Fruit fly (Drosophila melanogaster) whole organism, embryonic: ENCODE measurements around the gene CG14273.

Experiments used
- Awh ChIP-seq: fragments of 200-800 bp; sonication (Bioruptor generic); IDR thresholded peaks from 2 replicates; pipeline ENCODE4, ENCODE4 v1.3.6; 2022; ENCODE audit warnings: missing biosample characterization, missing genetic modification characterization
- CG12299 ChIP-seq: fragments of 200-800 bp; sonication (Bioruptor generic); optimal IDR thresholded peaks from 2 replicates; lab custom pipeline; 2018; ENCODE audit warnings: missing biosample characterization, mild to moderate bottlenecking, missing genetic modification characterization
- CG34376 ChIP-seq: fragments of 200-800 bp; sonication (Bioruptor generic); optimal IDR thresholded peaks from 2 replicates; lab custom pipeline; 2018; ENCODE audit warnings: missing biosample characterization, mild to moderate bottlenecking, missing genetic modification characterization
- H15 ChIP-seq: fragments of 200-800 bp; sonication (Bioruptor generic); IDR thresholded peaks from 3 replicates; pipeline ENCODE4 v1.3.6; 2022; ENCODE audit warnings: missing biosample characterization, missing genetic modification characterization
- Hr78 ChIP-seq, 2 experiments: fragments of 200-800 bp in 1 of 2; fragments of >200 bp in 1 of 2; sonication (Bioruptor generic) in 1 of 2; optimal IDR thresholded peaks; 2 replicates each; lab custom pipeline; 2017 to 2019; ENCODE audit warnings: missing biosample characterization in 2 of 2, missing genetic modification characterization in 2 of 2, mild to moderate bottlenecking in 1 of 2, moderate library complexity in 1 of 2
- Hsf ChIP-seq: fragments of 200-800 bp; sonication (Bioruptor generic); optimal IDR thresholded peaks from 3 replicates; lab custom pipeline; 2016; ENCODE audit warnings: missing biosample characterization, missing genetic modification characterization
- Max ChIP-seq: fragments of 200-800 bp; sonication (Bioruptor generic); optimal IDR thresholded peaks from 2 replicates; lab custom pipeline; 2016; ENCODE audit warnings: missing biosample characterization, mild to moderate bottlenecking, missing genetic modification characterization
- Meics ChIP-seq: fragments of 200-800 bp; sonication (Bioruptor generic); optimal IDR thresholded peaks from 2 replicates; lab custom pipeline; 2017; ENCODE audit warnings: missing biosample characterization, mild to moderate bottlenecking, missing genetic modification characterization
- Myb ChIP-seq: fragments of 200-800 bp; sonication (Bioruptor generic); optimal IDR thresholded peaks from 2 replicates; lab custom pipeline; 2016; ENCODE audit warnings: missing biosample characterization, missing genetic modification characterization
- Sry-δ ChIP-seq: fragments of 200-800 bp; sonication (Bioruptor generic); optimal IDR thresholded peaks from 2 replicates; lab custom pipeline; 2016; ENCODE audit warnings: missing biosample characterization, missing genetic modification characterization
- prd ChIP-seq, 3 experiments: fragments of >200 bp in 2 of 3; fragments of 200-800 bp in 1 of 3; sonication (Bioruptor generic) in 1 of 3; optimal IDR thresholded peaks in 2 of 3; IDR thresholded peaks in 1 of 3; 2 replicates in 2 of 3; 3 replicates in 1 of 3; pipeline versions ENCODE4 v1.3.6 to Lab custom; 2017 to 2022; ENCODE audit warnings: missing biosample characterization in 1 of 3, missing genetic modification characterization in 1 of 3
- pros ChIP-seq: fragments of 200-800 bp; sonication (Bioruptor generic); optimal IDR thresholded peaks from 3 replicates; lab custom pipeline; 2019; ENCODE audit warnings: missing biosample characterization, mild to moderate bottlenecking, missing genetic modification characterization, moderate library complexity
- psq ChIP-seq: fragments of 200-800 bp; sonication (Bioruptor generic); optimal IDR thresholded peaks from 2 replicates; lab custom pipeline; 2017; ENCODE audit warnings: missing biosample characterization, missing genetic modification characterization
- slou ChIP-seq: fragments of 200-800 bp; sonication (Bioruptor generic); optimal IDR thresholded peaks from 3 replicates; lab custom pipeline; 2016; ENCODE audit warnings: missing biosample characterization, missing genetic modification characterization

DNA sequence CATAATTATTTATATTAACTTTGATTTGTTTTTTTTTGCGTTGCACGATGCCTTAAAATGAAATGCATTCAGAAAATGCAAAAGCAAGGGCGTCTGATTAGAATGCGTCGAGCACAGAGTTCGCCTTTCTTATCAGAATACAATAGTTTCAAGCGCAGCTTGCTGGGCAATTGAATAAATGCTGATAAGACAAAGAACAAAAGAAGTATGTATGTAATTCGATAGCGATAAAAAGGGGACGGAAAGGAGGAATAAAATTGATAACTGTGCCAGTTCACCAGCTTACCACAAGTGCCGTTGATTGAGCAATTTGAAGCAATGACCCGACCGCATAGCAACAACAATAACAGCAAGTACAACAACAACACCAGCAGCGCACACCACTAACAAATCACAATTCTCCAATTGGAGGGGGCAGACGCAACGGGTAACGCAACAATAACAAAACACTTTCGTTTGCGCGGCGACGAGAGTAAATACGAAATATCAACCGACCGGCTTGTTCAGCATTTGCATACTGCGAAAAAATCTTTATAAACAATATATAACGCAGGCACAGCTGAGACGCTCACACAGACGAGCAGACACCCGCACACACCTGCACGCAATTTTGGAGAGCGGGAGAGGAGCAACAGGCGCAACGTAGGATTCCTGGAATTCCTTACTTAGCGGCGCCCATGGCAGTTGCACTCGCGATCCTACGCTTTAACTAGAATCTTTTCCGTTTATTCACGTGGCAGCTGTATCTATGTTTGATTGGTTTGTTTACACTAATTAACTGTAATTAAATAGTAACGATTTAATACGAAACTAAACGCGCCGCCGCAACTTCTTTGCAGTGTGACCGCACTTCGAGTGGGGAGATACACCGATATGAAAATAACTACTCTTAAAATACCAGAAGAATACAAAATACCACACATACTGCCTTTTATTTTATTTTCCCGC is 42.0 kb upstream of the CG14273 start, which contains the start of gene Btk:
- TF ChIP-seq Max: no peak
- no peak for TF ChIP-seq slou (GFP tag; lab: Kevin White, UChicago)
- TF ChIP-seq Meics: no peak
- TF ChIP-seq Myb: peak; percentile 55
- TF ChIP-seq Hsf (GFP tag; lab: Kevin White, UChicago): no peak
- TF ChIP-seq H15: no peak
- peak; percentile 24 for TF ChIP-seq CG34376 (GFP tag; lab: Kevin White, UChicago)
- peak in 1 of 2 experiments; percentile 96 for TF ChIP-seq Hr78 (GFP tag; optimal IDR thresholded peaks at IDR 0.05; lab: Kevin White, UChicago)
- no peak for TF ChIP-seq CG12299
- no peak for TF ChIP-seq Sry-δ (GFP tag; lab: Kevin White, UChicago)
- TF ChIP-seq Awh (GFP tag; lab: Robert Waterston, UW): peak; percentile 44; the same call in 1 of the 2 replicates
- no peak for TF ChIP-seq prd (optimal IDR thresholded peaks at IDR 0.05; lab: Kevin White, UChicago)
- TF ChIP-seq prd (GFP tag; IDR thresholded peaks at IDR 0.05; lab: Robert Waterston, UW): no peak
- TF ChIP-seq pros: no peak
- TF ChIP-seq psq (GFP tag; lab: Kevin White, UChicago): no peak
